Fruit fly (Drosophila melanogaster): Measurements from ENCODE around the gene GatC.

GatC gene

dm6 chr2L:13838647-13839390 is 5.9 kb upstream of the GatC start (continued):
- TF ChIP-seq CG10274 (GFP tag; optimal IDR thresholded peaks at IDR 0.05) (no peak), Dek (tag; optimal IDR thresholded peaks at IDR 0.05) (peak; percentile 27), unc-4 (GFP tag; IDR thresholded peaks at IDR 0.05; ENCODE audit: partially characterized antibody) (no peak), hbn (GFP tag; IDR thresholded peaks at IDR 0.05; ENCODE audit: partially characterized antibody) (no peak), btn (GFP tag; optimal IDR thresholded peaks at IDR 0.05) (peak; percentile 16), ara (GFP tag; IDR thresholded peaks at IDR 0.05) (peak; percentile 37; the same call in 1 of the 2 replicates), CG3281 (GFP tag; optimal IDR thresholded peaks at IDR 0.05) (peak; percentile 25), CG6689 (GFP tag; IDR thresholded peaks at IDR 0.05) (no peak), CG13123 (GFP tag; optimal IDR thresholded peaks at IDR 0.05) (no peak), fru (optimal IDR thresholded peaks at IDR 0.05) (no peak), CG2120 (GFP tag; optimal IDR thresholded peaks at IDR 0.05) (peak; percentile 35), schlank (tag; optimal IDR thresholded peaks at IDR 0.05) (peak; percentile 11), Aef1 (GFP tag; IDR thresholded peaks at IDR 0.05) (no peak), Dll (GFP tag; IDR thresholded peaks at IDR 0.05; ENCODE audit: partially characterized antibody) (no peak), CG3847 (GFP tag; IDR thresholded peaks at IDR 0.05) (no peak), tio (GFP tag; optimal IDR thresholded peaks at IDR 0.05) (no peak), stc (GFP tag; IDR thresholded peaks at IDR 0.05) (0 out of 2 replicates have a peak, but pooled peaks have one; percentile 18), z (GFP tag; IDR thresholded peaks at IDR 0.05) (no peak), dmrt99B (tag; optimal IDR thresholded peaks at IDR 0.05) (peak; percentile 37), H2.0 (GFP tag; IDR thresholded peaks at IDR 0.05) (no peak), Doc2 (GFP tag; IDR thresholded peaks at IDR 0.05) (no peak), CG9437 (GFP tag; optimal IDR thresholded peaks at IDR 0.05) (peak; percentile 1), ranshi (GFP tag; IDR thresholded peaks at IDR 0.05) (no peak; the same call in 1 of the 2 replicates), h (optimal IDR thresholded peaks at IDR 0.05) (no peak), tll (GFP tag; optimal IDR thresholded peaks at IDR 0.05) (peak in 1 of 2 experiments; percentile 35), Xrp1 (GFP tag; IDR thresholded peaks at IDR 0.05) (no peak), eve (GFP tag; optimal IDR thresholded peaks at IDR 0.05) (no peak), stwl (tag; optimal IDR thresholded peaks at IDR 0.05) (no peak), CG16779 (GFP tag; IDR thresholded peaks at IDR 0.05) (no peak), peb (GFP tag; IDR thresholded peaks at IDR 0.05) (no peak), CG8944 (GFP tag; optimal IDR thresholded peaks at IDR 0.05) (no peak), Six4 (GFP tag; optimal IDR thresholded peaks at IDR 0.05) (no peak), Ets97D (GFP tag; optimal IDR thresholded peaks at IDR 0.05) (no peak), CG12104 (GFP tag; optimal IDR thresholded peaks at IDR 0.05) (no peak), CG13296 (GFP tag; optimal IDR thresholded peaks at IDR 0.05) (peak; percentile 67), CG17385 (GFP tag; optimal IDR thresholded peaks at IDR 0.05) (no peak), CG43689 (GFP tag; IDR thresholded peaks at IDR 0.05) (no peak), ftz-f1 (GFP tag; optimal IDR thresholded peaks at IDR 0.05) (no peak), CG8281 (tag; optimal IDR thresholded peaks at IDR 0.05) (no peak), CG14860 (GFP tag; IDR thresholded peaks at IDR 0.05; ENCODE audit: partially characterized antibody) (no peak), CG3995 (GFP tag; optimal IDR thresholded peaks at IDR 0.05) (no peak), Ssrp (tag; optimal IDR thresholded peaks at IDR 0.05) (no peak), ash1 (GFP tag; optimal IDR thresholded peaks at IDR 0.05) (no peak), CG9215 (GFP tag; IDR thresholded peaks at IDR 0.05) (no peak), CG1529 (GFP tag; optimal IDR thresholded peaks at IDR 0.05) (no peak), Lpt (GFP tag; optimal IDR thresholded peaks at IDR 0.05) (no peak), CG7963 (GFP tag; IDR thresholded peaks at IDR 0.05; ENCODE audit: partially characterized antibody) (no peak), Blimp-1 (GFP tag; optimal IDR thresholded peaks at IDR 0.05) (no peak), chn (GFP tag; optimal IDR thresholded peaks at IDR 0.05) (no peak), pzg (GFP tag; optimal IDR thresholded peaks at IDR 0.05) (no peak), CG10431 (GFP tag; optimal IDR thresholded peaks at IDR 0.05) (no peak)
